Worm (Caenorhabditis elegans): Measurements from ENCODE around the gene stdh-2.
A peak's percentile ranks its signal among the peaks of the same experiment; 100 is the strongest.

Gene stdh-2

DNA sequence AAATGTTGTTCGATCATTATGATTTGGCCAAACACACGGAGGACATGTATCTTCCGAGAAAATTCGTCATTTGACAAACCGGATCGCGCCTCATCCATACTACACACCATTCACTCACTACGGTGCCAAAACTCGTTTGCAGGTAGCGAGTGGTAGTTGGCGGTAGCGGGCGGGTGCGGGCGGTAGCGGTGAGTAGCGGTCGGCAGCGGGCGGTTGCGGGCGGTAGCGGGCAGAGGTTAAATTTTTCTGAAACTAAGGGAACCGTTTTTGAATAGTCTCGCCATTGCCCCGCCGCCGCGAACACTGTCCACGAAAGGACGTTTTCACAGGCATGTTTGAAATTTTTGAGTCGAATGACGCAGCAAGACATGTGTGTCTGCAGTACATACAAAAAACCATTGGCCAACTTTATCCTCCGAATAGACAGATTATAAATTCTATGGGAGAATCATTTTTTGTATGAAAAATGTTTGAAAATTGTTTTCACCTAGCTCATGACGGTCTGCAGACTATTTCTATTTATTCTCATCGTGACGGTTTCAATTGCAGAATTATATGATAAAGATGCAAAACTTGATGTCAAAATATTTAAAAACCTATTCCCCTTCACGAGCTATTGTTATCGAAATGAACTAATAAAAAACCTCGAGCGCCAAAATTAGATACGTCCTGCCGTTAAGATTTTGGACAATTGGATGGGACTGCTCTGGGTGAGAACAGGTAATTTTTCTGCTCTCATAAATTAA, 13.7 kb upstream of the stdh-2 start, which contains the start of gene F11A5.16:
Gene F11A5.16 (plus strand): TSS at position 696 of the 746 bp plus-strand sequence.
- TF ChIP-seq aly-2 (tag; optimal IDR thresholded peaks at IDR 0.05) (no peak), mdl-1 (tag; optimal IDR thresholded peaks at IDR 0.05) (no peak), lin-11 (tag; optimal IDR thresholded peaks at IDR 0.05) (no peak), mbf-1 (tag; optimal IDR thresholded peaks at IDR 0.05) (no peak), F13H6.1 (tag; optimal IDR thresholded peaks at IDR 0.05) (no peak), ZK546.5 (tag; optimal IDR thresholded peaks at IDR 0.05) (no peak)

- TF ChIP-seq nhr-21 (tag; optimal IDR thresholded peaks at IDR 0.05), result peak; percentile 61
- TF ChIP-seq lin-13 (GFP tag; optimal IDR thresholded peaks at IDR 0.05), result no peak
- no peak for TF ChIP-seq lin-11 (tag; optimal IDR thresholded peaks at IDR 0.05)
- peak; percentile 76 for TF ChIP-seq sma-9 (GFP tag; optimal IDR thresholded peaks at IDR 0.05)
- no peak for TF ChIP-seq sma-9 (tag; optimal IDR thresholded peaks at IDR 0.05)
Observed at ce11 chrV:16211713-16212112, 12.4 kb upstream of the stdh-2 start.

DNA sequence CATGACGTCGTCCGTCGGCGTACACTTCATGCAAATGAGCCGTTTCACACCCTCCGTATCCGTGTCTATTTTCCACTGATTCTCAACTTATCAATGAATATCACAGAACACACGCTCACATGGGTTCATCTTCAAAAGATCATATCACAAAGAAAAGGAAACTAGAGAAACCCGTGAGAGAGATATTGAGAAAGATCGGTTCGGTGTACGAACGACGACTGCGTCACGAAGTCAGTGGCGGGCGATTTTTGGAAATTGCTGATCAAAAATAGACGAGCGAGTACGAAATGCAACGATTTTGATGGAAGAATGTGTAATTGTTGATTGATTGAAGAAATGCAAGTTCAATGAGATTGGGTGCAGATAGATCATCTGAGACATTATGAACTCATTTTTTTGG, 10.8 kb upstream of the stdh-2 start:
- TF ChIP-seq lin-13 (GFP tag; optimal IDR thresholded peaks at IDR 0.05), result no peak
- no peak for TF ChIP-seq sem-4 (tag; optimal IDR thresholded peaks at IDR 0.05)
- peak; percentile 0 for TF ChIP-seq egl-27 (tag; optimal IDR thresholded peaks at IDR 0.05)
- peak; percentile 5 for TF ChIP-seq crh-2 (tag; optimal IDR thresholded peaks at IDR 0.05)
- TF ChIP-seq Y55F3AM.14 (GFP tag; optimal IDR thresholded peaks at IDR 0.05), result peak; percentile 14
- no peak for TF ChIP-seq ceh-16 (tag; optimal IDR thresholded peaks at IDR 0.05)
- no peak for TF ChIP-seq nhr-10 (tag; optimal IDR thresholded peaks at IDR 0.05)
- peak; percentile 36 for TF ChIP-seq sma-3 (GFP tag; optimal IDR thresholded peaks at IDR 0.05)
- peak; percentile 81 for TF ChIP-seq nhr-21 (tag; optimal IDR thresholded peaks at IDR 0.05)
- TF ChIP-seq nhr-77 (tag; optimal IDR thresholded peaks at IDR 0.05), result no peak
- no peak for TF ChIP-seq nhr-11 (tag; optimal IDR thresholded peaks at IDR 0.05)
- TF ChIP-seq gmeb-1 (tag; optimal IDR thresholded peaks at IDR 0.05), result peak; percentile 27
- TF ChIP-seq mdl-1 (tag; optimal IDR thresholded peaks at IDR 0.05), result peak in 1 of 2 experiments; percentile 3
- peak; percentile 49 for TF ChIP-seq blmp-1 (tag; optimal IDR thresholded peaks at IDR 0.05; ENCODE audit: insufficient read depth)
- TF ChIP-seq nhr-12 (tag; optimal IDR thresholded peaks at IDR 0.05), result no peak
- TF ChIP-seq fos-1 (tag; optimal IDR thresholded peaks at IDR 0.05), result no peak
- no peak for TF ChIP-seq ZK546.5 (tag; optimal IDR thresholded peaks at IDR 0.05)
- no peak for TF ChIP-seq mbf-1 (tag; optimal IDR thresholded peaks at IDR 0.05)
- TF ChIP-seq aly-2 (tag; optimal IDR thresholded peaks at IDR 0.05), result no peak
- TF ChIP-seq nhr-25 (tag; optimal IDR thresholded peaks at IDR 0.05), result peak; percentile 45
- no peak for TF ChIP-seq nhr-129 (tag; optimal IDR thresholded peaks at IDR 0.05)
- TF ChIP-seq F13H6.1 (tag; optimal IDR thresholded peaks at IDR 0.05), result no peak
- TF ChIP-seq lsy-2 (tag; optimal IDR thresholded peaks at IDR 0.05), result no peak
- no peak for TF ChIP-seq unc-62 (GFP tag; optimal IDR thresholded peaks at IDR 0.05)
- TF ChIP-seq unc-55 (GFP tag; optimal IDR thresholded peaks at IDR 0.05), result no peak
- TF ChIP-seq nhr-237 (tag; optimal IDR thresholded peaks at IDR 0.05), result no peak
- peak; percentile 91 for TF ChIP-seq sma-9 (GFP tag; optimal IDR thresholded peaks at IDR 0.05)
- no peak for TF ChIP-seq sma-9 (tag; optimal IDR thresholded peaks at IDR 0.05)

DNA sequence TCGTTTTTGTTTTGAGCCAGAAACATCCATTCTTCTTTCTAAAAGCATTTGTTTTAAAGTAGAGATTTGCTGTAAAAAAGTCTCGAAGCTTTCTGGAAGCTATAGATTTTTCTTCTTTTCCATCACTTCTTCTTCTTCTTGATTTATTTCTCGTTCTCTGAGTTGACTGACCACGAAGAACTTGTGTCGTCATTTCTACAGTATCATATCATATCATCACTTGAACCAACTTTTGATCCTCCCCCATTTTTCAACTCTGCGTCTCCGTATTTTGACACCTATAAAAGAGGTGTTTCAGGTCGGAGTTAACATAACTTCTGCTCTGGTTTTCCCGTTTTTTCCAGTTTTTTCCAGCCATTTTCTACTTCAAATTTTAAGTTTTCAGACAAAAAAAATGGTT, 9.6 kb upstream of the stdh-2 start, which contains the start of gene F11A5.9:
Gene F11A5.9 (plus strand): TSS at position 386 of the 400 bp plus-strand sequence.
- TF ChIP-seq lin-11 (tag; optimal IDR thresholded peaks at IDR 0.05) (no peak), C34F6.9 (tag; optimal IDR thresholded peaks at IDR 0.05) (no peak), sma-3 (GFP tag; optimal IDR thresholded peaks at IDR 0.05) (no peak), unc-55 (GFP tag; optimal IDR thresholded peaks at IDR 0.05) (no peak), nhr-21 (tag; optimal IDR thresholded peaks at IDR 0.05) (no peak), ama-1 (optimal IDR thresholded peaks at IDR 0.05) (no peak), lin-39 (tag; optimal IDR thresholded peaks at IDR 0.05) (no peak), ztf-4 (tag; optimal IDR thresholded peaks at IDR 0.05) (no peak), nhr-129 (tag; optimal IDR thresholded peaks at IDR 0.05) (no peak), nhr-23 (tag; optimal IDR thresholded peaks at IDR 0.05) (no peak), aly-2 (tag; optimal IDR thresholded peaks at IDR 0.05) (no peak), nhr-11 (tag; optimal IDR thresholded peaks at IDR 0.05) (no peak), egl-27 (tag; optimal IDR thresholded peaks at IDR 0.05) (no peak), blmp-1 (tag; optimal IDR thresholded peaks at IDR 0.05; ENCODE audit: insufficient read depth) (no peak), unc-39 (tag; optimal IDR thresholded peaks at IDR 0.05) (no peak), ceh-82 (tag; optimal IDR thresholded peaks at IDR 0.05) (no peak), fos-1 (tag; optimal IDR thresholded peaks at IDR 0.05) (no peak), elt-3 (tag; optimal IDR thresholded peaks at IDR 0.05) (no peak), alr-1 (tag; optimal IDR thresholded peaks at IDR 0.05) (no peak), crh-2 (tag; optimal IDR thresholded peaks at IDR 0.05) (no peak)

All from whole organism, L2 larva.